Worm (Caenorhabditis elegans) whole organism, L2 larva: ENCODE results near the gene C56C10.9.
"Not testable (repeated sequence)": the region's sequence is repeated elsewhere in the genome, so short reads cannot be mapped to it uniquely, and the experiment has no call there.

Experiments
- ZK546.5 ChIP-seq: sonication (generic microtip); optimal IDR thresholded peaks from 2 replicates; lab custom pipeline; 2017; ENCODE audit warnings: missing biosample characterization, missing genetic modification characterization
- ama-1 ChIP-seq: fragments of 150-350 bp; optimal IDR thresholded peaks from 2 replicates; lab custom pipeline; 2018; ENCODE audit warnings: inconsistent platforms
- nhr-10 ChIP-seq: sonication (generic microtip); optimal IDR thresholded peaks from 2 replicates; lab custom pipeline; 2017; ENCODE audit warnings: missing biosample characterization, missing genetic modification characterization
- snpc-4 ChIP-seq: fragments of 150-350 bp; optimal IDR thresholded peaks from 2 replicates; lab custom pipeline; 2014; ENCODE audit warnings: missing biosample characterization, missing genetic modification characterization
- unc-55 ChIP-seq: fragments of 150-350 bp; sonication (generic microtip); optimal IDR thresholded peaks from 3 replicates; lab custom pipeline; 2014; ENCODE audit warnings: missing biosample characterization, missing genetic modification reagents, missing genetic modification characterization
- unc-62 ChIP-seq: fragments of 150-350 bp; optimal IDR thresholded peaks from 2 replicates; lab custom pipeline; 2014; ENCODE audit warnings: missing biosample characterization, missing genetic modification reagents, missing genetic modification characterization
- zag-1 ChIP-seq: fragments of 150-350 bp; optimal IDR thresholded peaks from 2 replicates; lab custom pipeline; 2014; ENCODE audit warnings: missing biosample characterization, missing genetic modification characterization
- ztf-11 ChIP-seq: sonication (generic microtip); optimal IDR thresholded peaks from 2 replicates; lab custom pipeline; 2017; ENCODE audit warnings: missing biosample characterization, missing genetic modification characterization

DNA sequence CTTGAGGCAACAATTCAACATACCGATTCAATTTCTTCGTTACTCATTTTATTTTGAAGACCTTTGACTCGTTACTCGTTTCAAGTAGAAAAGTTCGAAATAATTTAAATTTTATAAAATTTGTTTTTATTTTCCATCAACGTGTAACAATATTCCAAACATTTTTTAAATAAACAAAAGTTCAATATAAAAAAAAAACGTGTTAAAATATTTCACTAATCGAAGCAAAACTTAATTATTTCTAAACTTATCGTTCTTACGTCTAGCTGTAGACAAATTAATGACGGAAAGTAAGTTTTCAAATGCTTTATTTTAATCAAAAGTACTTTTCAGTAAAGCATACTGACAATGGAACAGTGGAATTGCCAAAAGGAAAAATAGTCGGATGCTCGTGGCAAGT lies 35.0 kb upstream of the C56C10.9 start, which contains the start of the genes F54H5.5 and F54H5.2:
- TF ChIP-seq zag-1; unc-55 (GFP tag; lab: Kevin White, UChicago); ZK546.5 (tag; lab: Kevin White, UChicago); snpc-4; unc-62 (GFP tag; lab: Kevin White, UChicago); nhr-10 (tag; lab: Kevin White, UChicago); ztf-11 (tag; lab: Kevin White, UChicago); ama-1 (lab: Kevin White, UChicago): not testable (repeated sequence)
